Fruit fly (Drosophila melanogaster) S2 (cell line): ENCODE results near the gene fax.

ENCODE experiments used
- CG8478 ChIP-seq: fragments of >200 bp; optimal IDR thresholded peaks from 2 replicates; lab custom pipeline; 2018
- CTCF ChIP-seq, 2 experiments: fragments of >200 bp; optimal IDR thresholded peaks; 2 replicates each; lab custom pipeline; 2018

dm6 chr3L:16364599-16364998, 47.0 kb downstream of the fax start, which contains the start of gene Cpr72Eb:
- no peak for TF ChIP-seq CG8478 (lab: Kevin White, UChicago)
- TF ChIP-seq CTCF (optimal IDR thresholded peaks at IDR 0.05; lab: Kevin White, UChicago) = no peak
